Worm (Caenorhabditis elegans): ENCODE measurements around the gene srb-1.
A peak's percentile ranks its signal among the peaks of the same experiment; 100 is the strongest.

srb-1 gene

ce11 chrII:5182451-5182850 is 11.6 kb upstream of the srb-1 start (continued):
- TF ChIP-seq daf-12 (tag; optimal IDR thresholded peaks at IDR 0.05) (no peak), unc-62 (GFP tag; optimal IDR thresholded peaks at IDR 0.05) (no peak), mml-1 (tag; optimal IDR thresholded peaks at IDR 0.05) (no peak), sea-2 (GFP tag; optimal IDR thresholded peaks at IDR 0.05) (no peak), ama-1 (optimal IDR thresholded peaks at IDR 0.05) (peak; percentile 39), nhr-25 (tag; optimal IDR thresholded peaks at IDR 0.05) (peak; percentile 51)

ce11 chrII:5181497-5181896 is 10.7 kb upstream of the srb-1 start:
- TF ChIP-seq nhr-67 (tag; optimal IDR thresholded peaks at IDR 0.05) = no peak
- TF ChIP-seq lin-39 (tag; optimal IDR thresholded peaks at IDR 0.05) = peak; percentile 71
- TF ChIP-seq mml-1 (tag; optimal IDR thresholded peaks at IDR 0.05) = no peak
- no peak for TF ChIP-seq unc-39 (tag; optimal IDR thresholded peaks at IDR 0.05)
- peak; percentile 56 for TF ChIP-seq lsy-12 (tag; optimal IDR thresholded peaks at IDR 0.05)
- TF ChIP-seq eor-1 (tag; optimal IDR thresholded peaks at IDR 0.05) = no peak
- no peak for TF ChIP-seq ZK546.5 (tag; optimal IDR thresholded peaks at IDR 0.05)
- TF ChIP-seq skn-1 (tag; optimal IDR thresholded peaks at IDR 0.05) = no peak
- TF ChIP-seq nhr-76 (tag; optimal IDR thresholded peaks at IDR 0.05) = peak; percentile 34
- TF ChIP-seq ceh-16 (tag; optimal IDR thresholded peaks at IDR 0.05) = no peak
- no peak for TF ChIP-seq egl-27 (tag; optimal IDR thresholded peaks at IDR 0.05)
- peak; percentile 49 for TF ChIP-seq nhr-23 (tag; optimal IDR thresholded peaks at IDR 0.05)
- TF ChIP-seq ceh-9 (tag; optimal IDR thresholded peaks at IDR 0.05) = no peak
- peak; percentile 60 for TF ChIP-seq unc-62 (GFP tag; optimal IDR thresholded peaks at IDR 0.05)
- peak; percentile 37 for TF ChIP-seq snpc-4 (tag; optimal IDR thresholded peaks at IDR 0.05)
- peak; percentile 40 for TF ChIP-seq fkh-10 (GFP tag; optimal IDR thresholded peaks at IDR 0.05)
- no peak for TF ChIP-seq daf-12 (tag; optimal IDR thresholded peaks at IDR 0.05)
- no peak for TF ChIP-seq nhr-11 (tag; optimal IDR thresholded peaks at IDR 0.05)
- TF ChIP-seq lin-15B (tag; optimal IDR thresholded peaks at IDR 0.05) = peak; percentile 37
- peak; percentile 61 for TF ChIP-seq elt-2 (tag; optimal IDR thresholded peaks at IDR 0.05)
- peak; percentile 46 for TF ChIP-seq ztf-4 (tag; optimal IDR thresholded peaks at IDR 0.05)
- peak; percentile 63 for TF ChIP-seq nhr-43 (tag; optimal IDR thresholded peaks at IDR 0.05; ENCODE audit: poor library complexity, severe bottlenecking)
- TF ChIP-seq aly-2 (tag; optimal IDR thresholded peaks at IDR 0.05) = no peak
- TF ChIP-seq nhr-12 (tag; optimal IDR thresholded peaks at IDR 0.05) = no peak
- TF ChIP-seq nhr-28 (tag; optimal IDR thresholded peaks at IDR 0.05) = no peak
- peak; percentile 52 for TF ChIP-seq elt-1 (tag; optimal IDR thresholded peaks at IDR 0.05)
- TF ChIP-seq tbx-2 (tag; optimal IDR thresholded peaks at IDR 0.05) = peak; percentile 71
- TF ChIP-seq sea-2 (GFP tag; optimal IDR thresholded peaks at IDR 0.05) = no peak
- no peak for TF ChIP-seq fkh-2 (tag; optimal IDR thresholded peaks at IDR 0.05)
- no peak for TF ChIP-seq fos-1 (tag; optimal IDR thresholded peaks at IDR 0.05)
- peak; percentile 38 for TF ChIP-seq ceh-28 (tag; optimal IDR thresholded peaks at IDR 0.05)
- peak; percentile 56 for TF ChIP-seq nhr-25 (tag; optimal IDR thresholded peaks at IDR 0.05)
- no peak for TF ChIP-seq zag-1 (tag; optimal IDR thresholded peaks at IDR 0.05)
- no peak for TF ChIP-seq pqm-1 (tag; optimal IDR thresholded peaks at IDR 0.05)
- no peak for TF ChIP-seq elt-3 (tag; optimal IDR thresholded peaks at IDR 0.05)
- TF ChIP-seq ztf-11 (tag; optimal IDR thresholded peaks at IDR 0.05) = no peak
- peak; percentile 63 for TF ChIP-seq egl-5 (tag; optimal IDR thresholded peaks at IDR 0.05)
- TF ChIP-seq nhr-237 (tag; optimal IDR thresholded peaks at IDR 0.05) = no peak
- TF ChIP-seq jun-1 (tag; optimal IDR thresholded peaks at IDR 0.05) = peak; percentile 59
- TF ChIP-seq pha-4 (tag; optimal IDR thresholded peaks at IDR 0.05) = peak; percentile 28
- TF ChIP-seq nhr-77 (tag; optimal IDR thresholded peaks at IDR 0.05) = no peak
- TF ChIP-seq ama-1 (optimal IDR thresholded peaks at IDR 0.05) = no peak
- no peak for TF ChIP-seq R02D3.7 (tag; optimal IDR thresholded peaks at IDR 0.05)
- no peak for TF ChIP-seq ceh-82 (tag; optimal IDR thresholded peaks at IDR 0.05)
- TF ChIP-seq hmg-11 (tag; optimal IDR thresholded peaks at IDR 0.05) = peak; percentile 49
- TF ChIP-seq mdl-1 (tag; optimal IDR thresholded peaks at IDR 0.05) = peak; percentile 62
- TF ChIP-seq nfya-1 (tag; optimal IDR thresholded peaks at IDR 0.05; ENCODE audit: insufficient read depth) = peak; percentile 73

Data from whole organism, L3 larva.